Worm (Caenorhabditis elegans): ENCODE results near the gene F42G2.7.

DNA sequence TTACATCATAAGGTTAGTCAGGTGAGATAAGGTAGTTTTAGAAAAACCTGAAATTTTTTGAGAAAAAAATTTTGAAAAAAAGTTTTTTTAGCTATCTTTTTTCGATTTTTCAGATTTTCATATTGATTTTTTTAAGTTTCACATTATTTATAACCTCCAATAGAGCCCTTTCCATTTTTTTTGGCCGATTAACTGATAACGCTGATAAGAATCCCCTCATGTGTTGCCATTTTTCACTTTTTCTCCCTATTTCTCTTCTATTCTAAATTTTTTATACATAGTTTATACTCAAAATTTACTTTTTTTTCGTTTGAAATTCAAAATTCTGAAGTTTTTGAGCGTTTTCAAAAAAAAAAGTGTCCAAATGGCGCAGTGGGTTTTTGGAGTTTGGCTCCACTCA is 20.2 kb downstream of the F42G2.7 start:
- TF ChIP-seq ces-1 (GFP tag; optimal IDR thresholded peaks at IDR 0.05) (no peak), M03D4.4 (tag; optimal IDR thresholded peaks at IDR 0.05) (no peak)
